Fruit fly (Drosophila melanogaster) whole organism, embryonic: ENCODE results near the gene Tmep.

ENCODE experiments used
- Antp ChIP-seq: fragments of 200-800 bp; sonication (Bioruptor generic); optimal IDR thresholded peaks from 3 replicates; lab custom pipeline; 2016; ENCODE audit warnings: missing biosample characterization, missing genetic modification characterization
- Atf-2 ChIP-seq: fragments of 200-800 bp; sonication (Bioruptor generic); optimal IDR thresholded peaks from 2 replicates; lab custom pipeline; 2016; ENCODE audit warnings: missing biosample characterization, missing genetic modification characterization
- CG12155 ChIP-seq: fragments of 200-800 bp; sonication (Bioruptor generic); optimal IDR thresholded peaks from 3 replicates; lab custom pipeline; 2016; ENCODE audit warnings: missing biosample characterization, missing genetic modification characterization
- CG13287 ChIP-seq: fragments of 200-800 bp; sonication (Bioruptor generic); IDR thresholded peaks from 2 replicates; pipeline ENCODE4 v1.3.6; 2022; ENCODE audit warnings: missing biosample characterization, missing genetic modification characterization; ENCODE audit not compliant: partially characterized antibody
- CG14710 ChIP-seq: fragments of 200-800 bp; sonication (Bioruptor generic); optimal IDR thresholded peaks from 3 replicates; lab custom pipeline; 2019; ENCODE audit warnings: missing biosample characterization, mild to moderate bottlenecking, missing genetic modification characterization, moderate library complexity
- CG15269 ChIP-seq: fragments of 200-800 bp; sonication (Bioruptor generic); optimal IDR thresholded peaks from 2 replicates; lab custom pipeline; 2018; ENCODE audit warnings: missing biosample characterization, mild to moderate bottlenecking, missing genetic modification characterization, moderate library complexity
- CG16863 ChIP-seq: fragments of 200-800 bp; sonication (Bioruptor generic); optimal IDR thresholded peaks from 3 replicates; lab custom pipeline; 2016; ENCODE audit warnings: missing biosample characterization, missing genetic modification characterization
- CG18011 ChIP-seq: fragments of 200-800 bp; sonication (Bioruptor generic); optimal IDR thresholded peaks from 2 replicates; lab custom pipeline; 2017; ENCODE audit warnings: missing biosample characterization, missing genetic modification characterization, mild to moderate bottlenecking, moderate library complexity, missing genotype
- CG2875 ChIP-seq: fragments of 200-800 bp; sonication (Bioruptor generic); optimal IDR thresholded peaks from 2 replicates; lab custom pipeline; 2017; ENCODE audit warnings: missing biosample characterization, mild to moderate bottlenecking, missing genetic modification characterization, missing genetic modification reagents
- CG30403 ChIP-seq: fragments of 200-800 bp; sonication (Bioruptor generic); optimal IDR thresholded peaks from 3 replicates; lab custom pipeline; 2016; ENCODE audit warnings: missing biosample characterization, missing genetic modification characterization
- CG31441 ChIP-seq: fragments of 200-800 bp; sonication (Bioruptor generic); IDR thresholded peaks from 2 replicates; pipeline ENCODE4 v1.3.6; 2022; ENCODE audit warnings: missing biosample characterization, missing genetic modification characterization
- CG34376 ChIP-seq: fragments of 200-800 bp; sonication (Bioruptor generic); optimal IDR thresholded peaks from 2 replicates; lab custom pipeline; 2018; ENCODE audit warnings: missing biosample characterization, mild to moderate bottlenecking, missing genetic modification characterization
- CG3847 ChIP-seq: fragments of 200-800 bp; sonication (Bioruptor generic); IDR thresholded peaks from 2 replicates; pipeline ENCODE4 v1.3.6; 2022; ENCODE audit warnings: missing biosample characterization, missing genetic modification characterization
- CG4360 ChIP-seq: fragments of 200-800 bp; sonication (Bioruptor generic); IDR thresholded peaks from 2 replicates; pipeline ENCODE4 v1.3.6; 2022; ENCODE audit warnings: missing biosample characterization, missing genetic modification characterization
- CG4617 ChIP-seq: fragments of 200-800 bp; sonication (Bioruptor generic); optimal IDR thresholded peaks from 3 replicates; lab custom pipeline; 2016; ENCODE audit warnings: missing biosample characterization, missing genetic modification characterization, borderline replicate concordance
- CG5953 ChIP-seq: fragments of 200-800 bp; sonication (Bioruptor generic); IDR thresholded peaks from 2 replicates; pipeline ENCODE4 v1.3.6; 2022; ENCODE audit warnings: missing biosample characterization, missing genetic modification characterization
- CG8281 ChIP-seq: fragments of 200-800 bp; sonication (Bioruptor generic); optimal IDR thresholded peaks from 2 replicates; lab custom pipeline; 2018; ENCODE audit warnings: missing biosample characterization, mild to moderate bottlenecking, missing genetic modification characterization, moderate library complexity
- CG8359 ChIP-seq: fragments of 200-800 bp; sonication (Bioruptor generic); optimal IDR thresholded peaks from 2 replicates; lab custom pipeline; 2017; ENCODE audit warnings: missing biosample characterization, mild to moderate bottlenecking, missing genetic modification characterization, borderline replicate concordance
- CG8924 ChIP-seq: fragments of 200-800 bp; optimal IDR thresholded peaks from 3 replicates; lab custom pipeline; 2019; ENCODE audit warnings: missing biosample characterization, mild to moderate bottlenecking, missing genetic modification characterization, moderate library complexity
- HHEX ChIP-seq: fragments of 200-800 bp; sonication (Bioruptor generic); optimal IDR thresholded peaks from 3 replicates; lab custom pipeline; 2017; ENCODE audit warnings: missing biosample characterization, mild to moderate bottlenecking, missing genetic modification characterization, missing genetic modification reagents
- Hand ChIP-seq: fragments of 200-800 bp; sonication (Bioruptor generic); optimal IDR thresholded peaks from 2 replicates; lab custom pipeline; 2017; ENCODE audit warnings: mild to moderate bottlenecking, missing biosample characterization, missing genetic modification reagents, missing genetic modification characterization
- Lhr ChIP-seq: fragments of 200-800 bp; sonication (Bioruptor generic); optimal IDR thresholded peaks from 3 replicates; lab custom pipeline; 2017; ENCODE audit warnings: mild to moderate bottlenecking, missing biosample characterization, missing genetic modification reagents, missing genetic modification characterization
- Nf-YB ChIP-seq: fragments of 200-800 bp; sonication (Bioruptor generic); optimal IDR thresholded peaks from 3 replicates; lab custom pipeline; 2019; ENCODE audit warnings: missing biosample characterization, mild to moderate bottlenecking, missing genetic modification characterization, moderate library complexity
- Optix ChIP-seq: fragments of 200-800 bp; sonication (Bioruptor generic); IDR thresholded peaks from 3 replicates; pipeline ENCODE4 v1.3.6; 2022; ENCODE audit warnings: missing biosample characterization, missing genetic modification characterization
- Rx ChIP-seq: fragments of 200-800 bp; sonication (Bioruptor generic); IDR thresholded peaks from 2 replicates; pipeline ENCODE4 v1.3.6; 2022; ENCODE audit warnings: missing biosample characterization, missing genetic modification characterization
- Vsx1 ChIP-seq: fragments of 200-800 bp; sonication (Bioruptor generic); optimal IDR thresholded peaks from 2 replicates; lab custom pipeline; 2017; ENCODE audit warnings: missing biosample characterization, mild to moderate bottlenecking, missing genetic modification characterization, missing genetic modification reagents
- bowl ChIP-seq: fragments of 200-800 bp; sonication (Bioruptor generic); IDR thresholded peaks from 2 replicates; pipeline ENCODE4 v1.3.6; 2022; ENCODE audit warnings: missing biosample characterization, missing genetic modification characterization
- bsh ChIP-seq, 2 experiments: fragments of 200-800 bp; sonication (Bioruptor generic); optimal IDR thresholded peaks; 2 replicates each; lab custom pipeline; 2017 to 2018; ENCODE audit warnings: mild to moderate bottlenecking in 2 of 2, missing biosample characterization in 2 of 2, missing genetic modification characterization in 2 of 2, moderate library complexity in 1 of 2
- cad ChIP-seq: fragments of >200 bp; optimal IDR thresholded peaks from 2 replicates; lab custom pipeline; 2017; ENCODE audit warnings: missing biosample characterization, missing genetic modification characterization
- chm ChIP-seq: fragments of 200-800 bp; sonication (Bioruptor generic); IDR thresholded peaks from 2 replicates; pipeline ENCODE4 v1.3.6; 2022; ENCODE audit warnings: missing biosample characterization, missing genetic modification characterization
- dmrt11E ChIP-seq: fragments of 200-800 bp; sonication (Bioruptor generic); optimal IDR thresholded peaks from 3 replicates; lab custom pipeline; 2018; ENCODE audit warnings: missing biosample characterization, mild to moderate bottlenecking, missing genetic modification characterization, moderate library complexity
- emc ChIP-seq: fragments of 200-800 bp; sonication (Bioruptor generic); optimal IDR thresholded peaks from 2 replicates; lab custom pipeline; 2016; ENCODE audit warnings: missing biosample characterization, missing genetic modification characterization
- eve ChIP-seq, 2 experiments: fragments of >200 bp; optimal IDR thresholded peaks; 2 replicates each; lab custom pipeline; 2017; ENCODE audit warnings: missing biosample characterization in 2 of 2, missing genetic modification characterization in 2 of 2
- eyg ChIP-seq: fragments of 200-800 bp; sonication (Bioruptor generic); optimal IDR thresholded peaks from 3 replicates; lab custom pipeline; 2016; ENCODE audit warnings: missing biosample characterization, missing genetic modification characterization
- fd64A ChIP-seq: fragments of 200-800 bp; sonication (Bioruptor generic); optimal IDR thresholded peaks from 3 replicates; lab custom pipeline; 2018; ENCODE audit warnings: missing biosample characterization, mild to moderate bottlenecking, missing genetic modification characterization
- gsb ChIP-seq: fragments of 200-800 bp; sonication (Bioruptor generic); IDR thresholded peaks from 2 replicates; pipeline ENCODE4 v1.3.6; 2022; ENCODE audit warnings: missing biosample characterization, missing genetic modification characterization
- h ChIP-seq: fragments of >200 bp; optimal IDR thresholded peaks from 2 replicates; lab custom pipeline; 2017
- hb ChIP-seq: fragments of 200-800 bp; sonication (Bioruptor generic); IDR thresholded peaks from 3 replicates; pipeline ENCODE4 v1.3.6; 2022; ENCODE audit warnings: missing biosample characterization, missing genetic modification characterization; ENCODE audit not compliant: partially characterized antibody
- hth ChIP-seq: fragments of >200 bp; optimal IDR thresholded peaks from 2 replicates; lab custom pipeline; 2017; ENCODE audit warnings: inconsistent platforms
- kay ChIP-seq: fragments of 200-800 bp; sonication (Bioruptor generic); optimal IDR thresholded peaks from 2 replicates; lab custom pipeline; 2016; ENCODE audit warnings: missing biosample characterization, missing genetic modification characterization
- lmd ChIP-seq: fragments of 200-800 bp; sonication (Bioruptor generic); IDR thresholded peaks from 2 replicates; pipeline ENCODE4 v1.3.6; 2022; ENCODE audit warnings: missing biosample characterization, missing genetic modification characterization
- maf-S ChIP-seq: fragments of 200-800 bp; sonication (Bioruptor generic); optimal IDR thresholded peaks from 2 replicates; lab custom pipeline; 2016; ENCODE audit warnings: missing biosample characterization, missing genetic modification characterization
- mam ChIP-seq: fragments of 200-800 bp; sonication (Bioruptor generic); optimal IDR thresholded peaks from 3 replicates; lab custom pipeline; 2016; ENCODE audit warnings: missing biosample characterization, missing genetic modification characterization
- mirr ChIP-seq: fragments of 200-800 bp; sonication (Bioruptor generic); optimal IDR thresholded peaks from 3 replicates; lab custom pipeline; 2018; ENCODE audit warnings: missing biosample characterization, mild to moderate bottlenecking, missing genetic modification characterization
- nerfin-1 ChIP-seq: fragments of 200-800 bp; sonication (Bioruptor generic); optimal IDR thresholded peaks from 3 replicates; lab custom pipeline; 2019; ENCODE audit warnings: missing biosample characterization, mild to moderate bottlenecking, missing genetic modification characterization, moderate library complexity
- onecut ChIP-seq: fragments of 200-800 bp; sonication (Bioruptor generic); IDR thresholded peaks from 2 replicates; pipeline ENCODE4 v1.3.6; 2022; ENCODE audit warnings: missing biosample characterization, missing genetic modification characterization
- pb ChIP-seq: fragments of 200-800 bp; sonication (Bioruptor generic); optimal IDR thresholded peaks from 3 replicates; lab custom pipeline; 2016; ENCODE audit warnings: missing biosample characterization, missing genetic modification characterization
- ranshi ChIP-seq: fragments of 200-800 bp; sonication (Bioruptor generic); IDR thresholded peaks from 2 replicates; pipeline ENCODE4 v1.3.6; 2022; ENCODE audit warnings: missing biosample characterization, missing genetic modification characterization
- scrt ChIP-seq: fragments of 200-800 bp; sonication (Bioruptor generic); optimal IDR thresholded peaks from 2 replicates; lab custom pipeline; 2018; ENCODE audit warnings: missing biosample characterization, mild to moderate bottlenecking, missing genetic modification characterization, moderate library complexity
- unpg ChIP-seq: fragments of 200-800 bp; sonication (Bioruptor generic); optimal IDR thresholded peaks from 3 replicates; lab custom pipeline; 2018; ENCODE audit warnings: missing biosample characterization, mild to moderate bottlenecking, missing genetic modification characterization, moderate library complexity
- usp ChIP-seq: fragments of >200 bp; optimal IDR thresholded peaks from 2 replicates; lab custom pipeline; 2017; ENCODE audit warnings: missing biosample characterization, missing genetic modification characterization
- vvl ChIP-seq: fragments of 200-800 bp; sonication (Bioruptor generic); IDR thresholded peaks from 2 replicates; pipeline ENCODE4 v1.3.6; 2022; ENCODE audit warnings: missing biosample characterization, missing genetic modification characterization

Tmep gene

DNA sequence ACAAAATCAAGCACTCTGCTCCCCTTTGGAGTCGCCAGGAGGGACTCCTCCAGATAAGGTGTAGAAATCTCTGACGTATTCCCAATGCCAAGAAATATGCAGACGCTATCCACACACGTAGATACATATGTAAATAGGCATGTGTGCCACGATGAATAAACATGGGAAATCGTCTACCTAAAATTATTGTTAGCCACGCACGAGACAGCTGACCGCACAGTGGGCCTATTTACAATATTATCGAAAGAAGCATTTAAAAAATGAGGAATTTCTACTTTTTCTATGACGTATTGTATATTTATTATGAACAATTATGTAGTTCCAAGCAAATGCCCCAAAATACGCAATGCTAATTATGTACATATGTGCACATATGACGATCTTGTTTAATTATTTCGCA lies 19.8 kb upstream of the Tmep start (continued):
- no peak for TF ChIP-seq chm
- peak; percentile 20 for TF ChIP-seq unpg (GFP tag; lab: Kevin White, UChicago)
- no peak for TF ChIP-seq hb
- TF ChIP-seq CG2875 (GFP tag; lab: Kevin White, UChicago): peak; percentile 33
- TF ChIP-seq onecut (GFP tag; lab: Robert Waterston, UW): no peak
- peak; percentile 23; the same call in 1 of the 2 replicates for TF ChIP-seq lmd (GFP tag; lab: Robert Waterston, UW)
- TF ChIP-seq ranshi: peak; percentile 36; the same call in 1 of the 2 replicates
- no peak for TF ChIP-seq CG18011 (GFP tag; lab: Kevin White, UChicago)
- TF ChIP-seq pb (GFP tag; lab: Kevin White, UChicago): no peak
- TF ChIP-seq Antp (GFP tag; lab: Kevin White, UChicago): no peak
- TF ChIP-seq eyg (GFP tag; lab: Kevin White, UChicago): no peak
- no peak for TF ChIP-seq Optix (GFP tag; lab: Robert Waterston, UW)
- peak; percentile 19 for TF ChIP-seq kay (GFP tag; lab: Kevin White, UChicago)
- no peak for TF ChIP-seq CG8359 (GFP tag; lab: Kevin White, UChicago)
- TF ChIP-seq CG8924 (tag; lab: Kevin White, UChicago): no peak
- peak; percentile 36 for TF ChIP-seq CG30403
- no peak for TF ChIP-seq gsb (GFP tag; lab: Robert Waterston, UW)
- TF ChIP-seq Vsx1 (GFP tag; lab: Kevin White, UChicago): no peak
- no peak for TF ChIP-seq Hand (GFP tag; lab: Kevin White, UChicago)
- TF ChIP-seq CG12155: peak; percentile 5
- TF ChIP-seq CG5953 (GFP tag; lab: Robert Waterston, UW): no peak
- TF ChIP-seq usp (GFP tag; lab: Kevin White, UChicago): no peak
- TF ChIP-seq CG31441 (GFP tag; lab: Robert Waterston, UW): no peak
- TF ChIP-seq scrt (GFP tag; lab: Kevin White, UChicago): no peak
- TF ChIP-seq CG13287: no peak
- TF ChIP-seq HHEX (GFP tag; lab: Kevin White, UChicago): no peak
- no peak for TF ChIP-seq maf-S (GFP tag; lab: Kevin White, UChicago)
- TF ChIP-seq Rx (GFP tag; lab: Robert Waterston, UW): no peak
- no peak for TF ChIP-seq Nf-YB (GFP tag; lab: Kevin White, UChicago)
- TF ChIP-seq bowl (GFP tag; lab: Robert Waterston, UW): no peak
- TF ChIP-seq CG8281: no peak
- TF ChIP-seq cad (GFP tag; lab: Kevin White, UChicago): no peak
- TF ChIP-seq bsh (GFP tag; optimal IDR thresholded peaks at IDR 0.05; lab: Kevin White, UChicago): no peak
- no peak for TF ChIP-seq Atf-2 (GFP tag; lab: Kevin White, UChicago)
- no peak for TF ChIP-seq Lhr
- TF ChIP-seq vvl (GFP tag; lab: Robert Waterston, UW): peak; percentile 96
- TF ChIP-seq CG3847 (GFP tag; lab: Robert Waterston, UW): no peak
- peak; percentile 42 for TF ChIP-seq CG15269 (tag; lab: Kevin White, UChicago)
- no peak for TF ChIP-seq CG4617 (GFP tag; lab: Kevin White, UChicago)
- peak; percentile 46 for TF ChIP-seq mirr (GFP tag; lab: Kevin White, UChicago)
- TF ChIP-seq CG14710 (tag; lab: Kevin White, UChicago): no peak
- TF ChIP-seq emc (GFP tag; lab: Kevin White, UChicago): no peak
- no peak for TF ChIP-seq dmrt11E (tag; lab: Kevin White, UChicago)
- no peak for TF ChIP-seq nerfin-1 (tag; lab: Kevin White, UChicago)
- TF ChIP-seq mam: no peak
- no peak for TF ChIP-seq h (lab: Kevin White, UChicago)
- TF ChIP-seq CG4360 (GFP tag; lab: Robert Waterston, UW): 0 out of 2 replicates have a peak, but pooled peaks have one; percentile 42
- TF ChIP-seq hth (lab: Kevin White, UChicago): no peak
- TF ChIP-seq eve (GFP tag; optimal IDR thresholded peaks at IDR 0.05; lab: Kevin White, UChicago): no peak
- TF ChIP-seq fd64A: no peak
- no peak for TF ChIP-seq CG16863 (GFP tag; lab: Kevin White, UChicago)
- TF ChIP-seq CG34376: no peak
